Fruit fly (Drosophila melanogaster) whole organism, wandering third instar larva: ENCODE results near the gene HisRS.

Experiments
- CG32264 ChIP-seq: fragments of 200-800 bp; sonication (Bioruptor generic); optimal IDR thresholded peaks from 2 replicates; lab custom pipeline; 2016; ENCODE audit warnings: missing biosample characterization, missing genetic modification characterization
- CG9705 ChIP-seq: fragments of 200-800 bp; sonication (Bioruptor generic); optimal IDR thresholded peaks from 2 replicates; lab custom pipeline; 2018; ENCODE audit warnings: missing biosample characterization, mild to moderate bottlenecking, missing genetic modification characterization
- CrebA ChIP-seq: fragments of 200-800 bp; sonication (Bioruptor generic); optimal IDR thresholded peaks from 2 replicates; lab custom pipeline; 2016; ENCODE audit warnings: missing biosample characterization, mild to moderate bottlenecking, missing genetic modification characterization, borderline replicate concordance
- Dfd ChIP-seq: fragments of >200 bp; optimal IDR thresholded peaks from 2 replicates; lab custom pipeline; 2017; ENCODE audit warnings: missing biosample characterization, missing genetic modification characterization
- Dif ChIP-seq: fragments of 200-275, 200-300 bp; sonication (Bioruptor generic); optimal IDR thresholded peaks from 2 replicates; lab custom pipeline; 2018; ENCODE audit warnings: missing biosample characterization, missing genetic modification characterization; ENCODE audit not compliant: partially characterized antibody
- GATAd ChIP-seq: sonication (Bioruptor generic); optimal IDR thresholded peaks from 2 replicates; lab custom pipeline; 2016; ENCODE audit warnings: missing biosample characterization, missing genetic modification characterization
- HLH106 ChIP-seq: fragments of 200-800 bp; optimal IDR thresholded peaks from 3 replicates; lab custom pipeline; 2019; ENCODE audit warnings: missing biosample characterization, mild to moderate bottlenecking, missing genetic modification characterization, moderate library complexity
- Hnf4 ChIP-seq: fragments of 200-800 bp; sonication (Bioruptor generic); optimal IDR thresholded peaks from 2 replicates; lab custom pipeline; 2016; ENCODE audit warnings: missing biosample characterization, mild to moderate bottlenecking, missing genetic modification characterization
- Hr83 ChIP-seq: fragments of 200-300 bp; sonication (Bioruptor generic); optimal IDR thresholded peaks from 2 replicates; lab custom pipeline; 2016; ENCODE audit warnings: missing biosample characterization, mild to moderate bottlenecking, missing genetic modification characterization, moderate library complexity; ENCODE audit not compliant: poor library complexity, severe bottlenecking
- Mio ChIP-seq: sonication (Bioruptor generic); optimal IDR thresholded peaks from 2 replicates; lab custom pipeline; 2016; ENCODE audit warnings: missing biosample characterization, missing genetic modification characterization
- Myc ChIP-seq: fragments of >200 bp; optimal IDR thresholded peaks from 2 replicates; lab custom pipeline; 2017
- N ChIP-seq: fragments of >200 bp; optimal IDR thresholded peaks from 2 replicates; lab custom pipeline; 2018; ENCODE audit warnings: missing biosample characterization, missing external identifiers, missing genetic modification characterization
- Rel ChIP-seq, 2 experiments: fragments of 200-800 bp; sonication (Bioruptor generic) in 1 of 2; optimal IDR thresholded peaks; 2 replicates in 1 of 2; 3 replicates in 1 of 2; lab custom pipeline; 2016 to 2019; ENCODE audit warnings: mild to moderate bottlenecking in 2 of 2, missing biosample characterization in 2 of 2, missing genetic modification characterization in 2 of 2, moderate library complexity in 1 of 2
- Sp1 ChIP-seq: fragments of 200-800 bp; sonication (Bioruptor generic); optimal IDR thresholded peaks from 3 replicates; lab custom pipeline; 2019; ENCODE audit warnings: missing biosample characterization, mild to moderate bottlenecking, missing genetic modification characterization, moderate library complexity
- Vsx2 ChIP-seq: fragments of 200-300, 225-300 bp; sonication (Bioruptor generic); optimal IDR thresholded peaks from 2 replicates; lab custom pipeline; 2018; ENCODE audit warnings: missing biosample characterization, missing genetic modification characterization; ENCODE audit not compliant: partially characterized antibody
- br ChIP-seq: fragments of 200-800 bp; sonication (Bioruptor generic); optimal IDR thresholded peaks from 2 replicates; lab custom pipeline; 2016; ENCODE audit warnings: missing biosample characterization, missing genetic modification characterization
- dl ChIP-seq, 2 experiments: fragments of 175-275, 200-275 bp in 1 of 2; fragments of 200-275 bp in 1 of 2; sonication (Bioruptor generic); optimal IDR thresholded peaks; lab custom pipeline; 2018; ENCODE audit warnings: mild to moderate bottlenecking in 2 of 2, missing biosample characterization in 2 of 2, missing genetic modification characterization in 2 of 2, moderate library complexity in 2 of 2; ENCODE audit not compliant: partially characterized antibody in 2 of 2, insufficient read depth in 1 of 2
- dmrt93B ChIP-seq: fragments of 200-800 bp; sonication (Bioruptor generic); optimal IDR thresholded peaks from 2 replicates; lab custom pipeline; 2018; ENCODE audit warnings: missing biosample characterization, mild to moderate bottlenecking, missing genetic modification characterization
- ey ChIP-seq: fragments of 200-800 bp; sonication (Bioruptor generic); optimal IDR thresholded peaks from 2 replicates; lab custom pipeline; 2016; ENCODE audit warnings: missing biosample characterization, missing genetic modification characterization
- foxo ChIP-seq, 2 experiments: fragments of 200-800 bp; sonication (Bioruptor generic); optimal IDR thresholded peaks; 2 replicates in 1 of 2; 3 replicates in 1 of 2; lab custom pipeline; 2016 to 2017; ENCODE audit warnings: missing biosample characterization in 2 of 2, missing genetic modification characterization in 2 of 2
- fru ChIP-seq: fragments of 200-800 bp; sonication (Bioruptor generic); optimal IDR thresholded peaks from 3 replicates; lab custom pipeline; 2016; ENCODE audit warnings: missing biosample characterization, mild to moderate bottlenecking, missing genetic modification characterization
- h ChIP-seq: fragments of 200-800 bp; sonication (Bioruptor generic); optimal IDR thresholded peaks from 3 replicates; lab custom pipeline; 2016; ENCODE audit warnings: missing biosample characterization, mild to moderate bottlenecking, missing genetic modification characterization
- jim ChIP-seq: fragments of 175-275, 200-325 bp; sonication (Bioruptor generic); optimal IDR thresholded peaks from 2 replicates; lab custom pipeline; 2016; ENCODE audit warnings: missing biosample characterization, mild to moderate bottlenecking, missing genetic modification characterization
- pan ChIP-seq: fragments of >200 bp; optimal IDR thresholded peaks from 2 replicates; lab custom pipeline; 2017
- psq ChIP-seq: fragments of 200-800 bp; sonication (Bioruptor generic); optimal IDR thresholded peaks from 3 replicates; lab custom pipeline; 2017; ENCODE audit warnings: missing biosample characterization, mild to moderate bottlenecking, missing genetic modification characterization, moderate library complexity
- rgr ChIP-seq: fragments of 200-800 bp; sonication (Bioruptor generic); optimal IDR thresholded peaks from 3 replicates; lab custom pipeline; 2016; ENCODE audit warnings: missing biosample characterization, mild to moderate bottlenecking, missing genetic modification characterization
- sage ChIP-seq: fragments of 200-800 bp; sonication (Bioruptor generic); optimal IDR thresholded peaks from 2 replicates; lab custom pipeline; 2016; ENCODE audit warnings: missing biosample characterization, mild to moderate bottlenecking, missing genetic modification characterization
- tai ChIP-seq: sonication (Bioruptor generic); optimal IDR thresholded peaks from 2 replicates; lab custom pipeline; 2016; ENCODE audit warnings: missing biosample characterization, missing genetic modification characterization
- usp ChIP-seq: fragments of >200 bp; optimal IDR thresholded peaks from 2 replicates; lab custom pipeline; 2017; ENCODE audit warnings: missing biosample characterization, missing genetic modification characterization
- woc ChIP-seq: sonication (Bioruptor generic); optimal IDR thresholded peaks from 2 replicates; lab custom pipeline; 2016; ENCODE audit warnings: missing biosample characterization, mild to moderate bottlenecking, missing genetic modification characterization

Gene HisRS

DNA sequence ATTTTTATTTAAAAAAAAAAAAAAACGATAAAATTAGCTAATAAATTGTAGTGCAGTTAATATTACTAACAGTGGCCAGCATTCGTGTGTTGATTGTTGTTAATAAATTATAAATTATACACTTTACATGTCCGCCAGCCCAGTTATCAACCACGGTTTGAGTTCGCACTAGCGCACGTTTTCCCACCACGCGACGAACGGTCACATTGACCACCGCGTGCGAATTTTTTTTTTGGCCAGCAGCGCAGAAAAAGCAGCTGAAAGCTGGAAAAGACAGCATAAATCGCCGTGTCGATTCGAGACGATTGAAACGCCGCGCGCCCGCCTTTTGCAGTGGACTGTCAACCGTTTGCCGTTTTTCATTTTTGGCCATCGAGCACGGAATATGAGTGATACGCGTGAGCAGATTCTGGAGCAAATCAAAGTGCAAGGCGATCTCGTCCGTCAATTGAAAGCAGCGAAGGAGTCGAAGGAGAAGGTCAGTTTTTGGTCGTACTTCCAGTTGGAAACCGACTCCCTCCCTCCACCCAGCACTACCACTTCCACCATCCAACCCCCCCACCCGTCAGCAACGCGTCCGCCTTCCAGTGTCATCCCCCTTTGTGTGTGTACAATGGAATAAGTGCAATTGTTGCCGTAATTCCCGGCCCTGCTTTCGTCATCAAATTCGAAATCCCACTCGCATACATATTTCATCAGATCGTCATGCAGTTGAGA is at the start of gene HisRS, which contains the start of gene Bx:
TSS of gene HisRS (plus strand) at position 224 of the 717 bp plus-strand sequence.
TSS of gene Bx (plus strand) at position 224 of the 717 bp plus-strand sequence.
- TF ChIP-seq Rel (GFP tag; optimal IDR thresholded peaks at IDR 0.05; lab: Kevin White, UChicago) (no peak), Rel (tag; optimal IDR thresholded peaks at IDR 0.05; lab: Kevin White, UChicago) (no peak), CG32264 (no peak), Myc (lab: Kevin White, UChicago) (peak; percentile 60), Dfd (GFP tag; lab: Kevin White, UChicago) (no peak), dl (GFP tag; optimal IDR thresholded peaks at IDR 0.05; lab: Kevin White, UChicago; ENCODE audit: insufficient read depth in 1 of 2, partially characterized antibody in 2 of 2) (no peak), br (GFP tag; lab: Kevin White, UChicago) (no peak)
- TF ChIP-seq, all 38 proteins: peak for 1

DNA sequence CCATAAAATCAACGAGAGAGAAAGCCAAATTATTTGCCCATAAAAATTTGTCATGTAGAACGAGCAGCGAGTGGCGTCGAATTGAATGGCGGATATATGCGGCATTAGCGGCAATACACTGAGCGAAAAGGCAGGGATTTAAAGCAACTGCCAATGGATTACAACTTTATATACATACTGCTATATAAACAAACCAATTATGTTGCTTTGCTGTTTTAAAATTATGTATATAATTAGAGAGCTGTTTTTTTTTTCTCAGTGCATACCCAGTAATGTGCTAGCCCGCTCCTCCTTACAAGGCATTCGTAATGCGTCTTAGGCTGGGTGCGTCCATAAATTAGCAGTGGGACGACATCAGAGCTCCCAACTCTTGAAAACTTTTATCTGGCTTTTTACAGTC is 47.3 kb upstream of the HisRS start:
- no peak for TF ChIP-seq GATAd (GFP tag; lab: Kevin White, UChicago)
- TF ChIP-seq HLH106 (tag; lab: Kevin White, UChicago) = no peak
- TF ChIP-seq CrebA (GFP tag; lab: Kevin White, UChicago) = no peak
- no peak for TF ChIP-seq woc (GFP tag; lab: Kevin White, UChicago)
- TF ChIP-seq Myc (lab: Kevin White, UChicago) = no peak
- TF ChIP-seq dmrt93B (GFP tag; lab: Kevin White, UChicago) = no peak
- TF ChIP-seq dl (GFP tag; optimal IDR thresholded peaks at IDR 0.05; lab: Kevin White, UChicago; ENCODE audit: insufficient read depth in 1 of 2, partially characterized antibody in 2 of 2) = no peak
- TF ChIP-seq fru (GFP tag; lab: Kevin White, UChicago) = no peak

DNA sequence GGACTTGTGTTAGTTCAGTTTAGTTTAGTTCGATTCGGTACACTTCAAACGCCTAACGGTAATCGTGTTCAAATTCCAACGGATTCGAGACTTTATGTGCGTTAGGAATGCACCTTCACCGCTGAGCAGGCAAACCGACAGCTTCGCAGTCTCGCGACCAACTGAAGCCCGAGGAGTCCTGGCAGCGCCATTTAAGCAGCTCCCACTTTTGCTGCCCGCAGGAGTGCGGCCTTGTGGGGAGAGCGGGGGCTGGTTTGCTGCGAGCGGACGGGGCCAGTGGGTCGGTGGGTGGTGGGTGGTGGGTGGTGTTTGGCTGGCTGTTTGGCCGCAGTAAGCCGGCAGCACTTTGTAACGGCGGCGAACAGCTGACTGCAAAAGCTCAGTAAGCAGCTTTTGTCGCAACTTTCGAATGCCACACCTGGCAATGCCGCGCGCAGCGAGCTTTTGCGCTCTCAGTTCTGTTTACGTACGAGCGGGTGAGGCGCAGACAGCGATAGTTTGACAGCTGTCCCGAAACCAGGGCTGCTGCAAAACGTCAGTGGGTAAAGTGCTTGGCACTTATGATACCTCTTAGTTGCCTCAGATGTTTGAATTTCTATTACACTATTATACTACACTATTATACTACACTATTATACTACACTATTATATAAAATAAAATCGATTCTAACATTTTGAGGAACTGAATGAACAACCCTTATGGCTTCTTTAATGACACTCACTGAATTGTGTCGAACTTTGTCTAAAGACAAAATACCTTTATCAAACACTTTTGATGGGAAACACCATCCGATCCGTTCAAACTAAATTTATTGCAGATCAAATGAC is 35.7 kb upstream of the HisRS start, which contains the start of gene CG32547:
TSS of gene CG32547 (minus strand) at position 181 of the 828 bp plus-strand sequence.
- TF ChIP-seq pan (lab: Kevin White, UChicago) (peak; percentile 80), Rel (GFP tag; optimal IDR thresholded peaks at IDR 0.05; lab: Kevin White, UChicago) (no peak), Rel (tag; optimal IDR thresholded peaks at IDR 0.05; lab: Kevin White, UChicago) (peak; percentile 4), jim (GFP tag; lab: Kevin White, UChicago) (no peak), woc (GFP tag; lab: Kevin White, UChicago) (peak; percentile 67), psq (GFP tag; lab: Kevin White, UChicago) (peak; percentile 88), CrebA (GFP tag; lab: Kevin White, UChicago) (no peak), HLH106 (tag; lab: Kevin White, UChicago) (peak; percentile 40), fru (GFP tag; lab: Kevin White, UChicago) (peak; percentile 77), CG9705 (GFP tag; lab: Kevin White, UChicago) (peak; percentile 14), foxo (GFP tag; optimal IDR thresholded peaks at IDR 0.05; lab: Kevin White, UChicago) (peak in 1 of 2 experiments; percentile 48), rgr (GFP tag; lab: Kevin White, UChicago) (no peak), h (GFP tag; lab: Kevin White, UChicago) (peak; percentile 35), usp (GFP tag; lab: Kevin White, UChicago) (no peak)

DNA sequence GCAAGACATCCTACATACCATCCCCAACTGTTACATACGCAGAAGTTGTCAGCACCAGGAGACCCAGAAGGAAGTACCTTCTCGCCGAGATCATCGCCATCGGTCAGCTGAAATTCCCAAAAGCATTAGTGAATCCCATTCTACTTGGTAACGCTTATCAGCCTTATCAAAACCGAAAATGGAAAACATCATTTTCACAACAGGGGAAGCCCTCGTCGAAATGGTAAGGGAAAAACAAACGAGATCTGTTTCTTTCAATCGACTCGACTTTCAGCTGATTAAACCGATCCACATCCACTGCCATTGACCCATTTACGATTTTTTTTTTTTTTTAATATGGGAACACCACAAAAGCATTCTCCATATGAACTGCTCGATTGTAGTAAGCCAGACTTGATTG is 32.7 kb upstream of the HisRS start:
- no peak for TF ChIP-seq CG32264
- no peak for TF ChIP-seq Rel (GFP tag; optimal IDR thresholded peaks at IDR 0.05; lab: Kevin White, UChicago)
- TF ChIP-seq Rel (tag; optimal IDR thresholded peaks at IDR 0.05; lab: Kevin White, UChicago) = peak; percentile 92

DNA sequence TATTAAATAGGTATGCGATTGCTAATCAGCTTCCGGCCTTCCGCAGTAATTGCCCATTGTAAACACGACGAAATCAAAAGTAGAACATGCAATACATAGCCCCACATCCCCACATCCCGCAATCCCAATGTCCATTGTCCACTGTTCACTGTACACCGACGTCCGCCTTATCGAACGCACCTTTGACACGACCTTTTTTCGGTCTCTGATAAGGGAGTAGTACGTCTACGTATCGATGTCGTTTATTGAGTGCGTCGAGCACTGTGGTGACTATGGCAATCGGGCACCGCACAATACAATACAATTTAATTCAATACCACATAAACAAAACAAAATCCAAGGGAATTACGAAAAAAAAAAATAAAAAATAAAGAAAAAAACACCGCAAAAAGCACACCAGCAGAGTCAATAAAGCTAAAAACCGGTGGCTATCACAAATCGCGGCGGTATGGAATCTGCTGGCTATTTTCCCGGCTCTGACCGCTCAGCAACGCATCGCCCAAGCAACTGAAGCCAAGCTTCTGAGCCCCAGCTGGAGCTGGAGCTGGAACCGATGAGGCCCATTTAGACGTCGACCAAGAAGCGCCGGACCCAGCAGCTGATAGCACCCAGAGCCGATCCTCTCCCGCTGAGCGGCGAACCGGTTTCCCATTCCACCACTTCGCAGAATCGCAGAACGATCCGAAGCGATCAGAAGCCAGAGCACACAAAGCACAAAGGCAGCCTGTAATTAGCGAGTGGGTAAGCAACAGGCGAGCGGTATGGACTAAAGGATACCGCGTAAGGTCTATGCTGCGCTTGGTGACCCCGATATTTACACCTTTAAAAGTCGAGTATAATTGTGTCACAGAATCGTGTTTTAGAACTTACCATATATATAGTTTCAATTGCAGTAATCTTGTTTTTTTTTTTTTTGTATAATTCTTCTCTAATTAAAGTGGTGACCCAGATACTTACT is 31.7 kb upstream of the HisRS start, which contains the start of gene Hayan:
TSS of gene Hayan (minus strand) at position 512 of the 958 bp plus-strand sequence.
- TF ChIP-seq sage (GFP tag; lab: Kevin White, UChicago) (no peak), woc (GFP tag; lab: Kevin White, UChicago) (peak; percentile 82), psq (GFP tag; lab: Kevin White, UChicago) (no peak), GATAd (GFP tag; lab: Kevin White, UChicago) (no peak), N (no peak), Mio (no peak), Hr83 (GFP tag; lab: Kevin White, UChicago) (peak; percentile 12), dl (GFP tag; optimal IDR thresholded peaks at IDR 0.05; lab: Kevin White, UChicago; ENCODE audit: insufficient read depth in 1 of 2, partially characterized antibody in 2 of 2) (peak in 1 of 2 experiments; percentile 12), dmrt93B (GFP tag; lab: Kevin White, UChicago) (no peak), tai (GFP tag; lab: Kevin White, UChicago) (no peak), rgr (GFP tag; lab: Kevin White, UChicago) (no peak), Sp1 (GFP tag; lab: Kevin White, UChicago) (peak; percentile 69), fru (GFP tag; lab: Kevin White, UChicago) (peak; percentile 45), Rel (GFP tag; optimal IDR thresholded peaks at IDR 0.05; lab: Kevin White, UChicago) (no peak), Rel (tag; optimal IDR thresholded peaks at IDR 0.05; lab: Kevin White, UChicago) (peak; percentile 89), h (GFP tag; lab: Kevin White, UChicago) (peak; percentile 31), Dif (GFP tag; lab: Kevin White, UChicago) (peak; percentile 78), Vsx2 (GFP tag; lab: Kevin White, UChicago) (peak; percentile 79), br (GFP tag; lab: Kevin White, UChicago) (peak; percentile 53), CrebA (GFP tag; lab: Kevin White, UChicago) (no peak), pan (lab: Kevin White, UChicago) (no peak), ey (GFP tag; lab: Kevin White, UChicago) (no peak), Hnf4 (GFP tag; lab: Kevin White, UChicago) (peak; percentile 19), jim (GFP tag; lab: Kevin White, UChicago) (no peak)
